Fruit fly (Drosophila melanogaster): ENCODE measurements around the gene COX7A.

The COX7A gene

dm6 chr3R:8307283-8307682 is 33.6 kb downstream of the COX7A start:
- TF ChIP-seq pan (optimal IDR thresholded peaks at IDR 0.05) (no peak), Dll (optimal IDR thresholded peaks at IDR 0.05) (no peak), EcR (GFP tag; optimal IDR thresholded peaks at IDR 0.05) (no peak), CG8478 (optimal IDR thresholded peaks at IDR 0.05) (no peak), psq (optimal IDR thresholded peaks at IDR 0.05) (no peak), usp (GFP tag; optimal IDR thresholded peaks at IDR 0.05) (no peak)

- TF ChIP-seq EcR (GFP tag; optimal IDR thresholded peaks at IDR 0.05) (no peak), CG8478 (optimal IDR thresholded peaks at IDR 0.05) (no peak), psq (optimal IDR thresholded peaks at IDR 0.05) (no peak), usp (GFP tag; optimal IDR thresholded peaks at IDR 0.05) (no peak), pan (optimal IDR thresholded peaks at IDR 0.05) (no peak), Dll (optimal IDR thresholded peaks at IDR 0.05) (no peak)
Measured at dm6 chr3R:8306927-8307261, 33.9 kb downstream of the COX7A start.

- TF ChIP-seq Dll (optimal IDR thresholded peaks at IDR 0.05), result no peak
Measured at dm6 chr3R:8306188-8306926, 34.5 kb downstream of the COX7A start.

dm6 chr3R:8305110-8305509 is 35.7 kb downstream of the COX7A start, which contains the start of gene Sgt1:
TSS of gene Sgt1 (minus strand) at chr3R:8305274.
- no peak for TF ChIP-seq usp (GFP tag; optimal IDR thresholded peaks at IDR 0.05)
- TF ChIP-seq EcR (GFP tag; optimal IDR thresholded peaks at IDR 0.05), result no peak
- TF ChIP-seq CG8478 (optimal IDR thresholded peaks at IDR 0.05), result no peak
- TF ChIP-seq pan (optimal IDR thresholded peaks at IDR 0.05), result no peak
- no peak for TF ChIP-seq Dll (optimal IDR thresholded peaks at IDR 0.05)
- TF ChIP-seq psq (optimal IDR thresholded peaks at IDR 0.05), result no peak

- no peak for TF ChIP-seq psq (optimal IDR thresholded peaks at IDR 0.05)
- TF ChIP-seq Dll (optimal IDR thresholded peaks at IDR 0.05), result no peak
- TF ChIP-seq CG8478 (optimal IDR thresholded peaks at IDR 0.05), result no peak
- no peak for TF ChIP-seq usp (GFP tag; optimal IDR thresholded peaks at IDR 0.05)
- no peak for TF ChIP-seq pan (optimal IDR thresholded peaks at IDR 0.05)
- TF ChIP-seq EcR (GFP tag; optimal IDR thresholded peaks at IDR 0.05), result no peak
Measured at dm6 chr3R:8303848-8304247, 37.0 kb downstream of the COX7A start, which contains the start of gene nac. TSS of gene nac (minus strand) at chr3R:8304023.

dm6 chr3R:8300928-8301752 is 39.7 kb downstream of the COX7A start, which contains the start of the genes CG9626 and mRpL1:
TSS of gene CG9626 (minus strand) at chr3R:8300978.
TSS of gene mRpL1 (plus strand) at chr3R:8301440.
- TF ChIP-seq CG8478 (optimal IDR thresholded peaks at IDR 0.05) (no peak), EcR (GFP tag; optimal IDR thresholded peaks at IDR 0.05) (no peak), Dll (optimal IDR thresholded peaks at IDR 0.05) (no peak), usp (GFP tag; optimal IDR thresholded peaks at IDR 0.05) (no peak), psq (optimal IDR thresholded peaks at IDR 0.05) (no peak), pan (optimal IDR thresholded peaks at IDR 0.05) (no peak)

- TF ChIP-seq pan (optimal IDR thresholded peaks at IDR 0.05) (no peak), usp (GFP tag; optimal IDR thresholded peaks at IDR 0.05) (no peak), psq (optimal IDR thresholded peaks at IDR 0.05) (no peak), Dll (optimal IDR thresholded peaks at IDR 0.05) (no peak), EcR (GFP tag; optimal IDR thresholded peaks at IDR 0.05) (no peak), CG8478 (optimal IDR thresholded peaks at IDR 0.05) (no peak)
Measured at dm6 chr3R:8292034-8292433, 48.8 kb downstream of the COX7A start, which contains the start of gene CG31463. TSS of gene CG31463 (plus strand) at chr3R:8292335.

dm6 chr3R:8290940-8291339 is 49.9 kb downstream of the COX7A start, which contains the start of gene CG31464:
TSS of gene CG31464 (plus strand) at chr3R:8291240.
- TF ChIP-seq CG8478 (optimal IDR thresholded peaks at IDR 0.05) (no peak), Dll (optimal IDR thresholded peaks at IDR 0.05) (no peak)

- no peak for TF ChIP-seq pan (optimal IDR thresholded peaks at IDR 0.05)
- no peak for TF ChIP-seq psq (optimal IDR thresholded peaks at IDR 0.05)
- TF ChIP-seq Dll (optimal IDR thresholded peaks at IDR 0.05), result no peak
- no peak for TF ChIP-seq CG8478 (optimal IDR thresholded peaks at IDR 0.05)
- TF ChIP-seq usp (GFP tag; optimal IDR thresholded peaks at IDR 0.05), result no peak
- TF ChIP-seq EcR (GFP tag; optimal IDR thresholded peaks at IDR 0.05), result no peak
Measured at dm6 chr3R:8290478-8290877, 50.4 kb downstream of the COX7A start, which contains the start of gene CG11672. TSS of gene CG11672 (minus strand) at chr3R:8290578.
